Worm (Caenorhabditis elegans): ENCODE measurements around the gene nhr-192.

ce11 chrV:10091152-10091551, 20.7 kb upstream of the nhr-192 start, which contains the start of gene R04B5.11:
- TF ChIP-seq ztf-23 (GFP tag; IDR thresholded peaks at IDR 0.05), result no peak
- TF ChIP-seq flt-1 (GFP tag; IDR thresholded peaks at IDR 0.05), result no peak
- TF ChIP-seq tab-1 (GFP tag; IDR thresholded peaks at IDR 0.05), result no peak
- no peak for TF ChIP-seq klf-2 (GFP tag; conservative IDR thresholded peaks at IDR 0.05)

All from whole organism, midembryonic.